Worm (Caenorhabditis elegans) whole organism, midembryonic: ENCODE measurements around the gene F56D6.6.
"Not testable (repeated sequence)": the region's sequence is repeated elsewhere in the genome, so short reads cannot be mapped to it uniquely, and the experiment has no call there.

Experiments
- T22C8.4 ChIP-seq: fragments of 200-800 bp; sonication (Bioruptor generic); IDR thresholded peaks from 2 replicates; pipeline ENCODE4 v1.3.6; 2022; ENCODE audit warnings: missing genetic modification characterization, missing compliant biosample characterization
- cog-1 ChIP-seq: sonication (generic microtip); optimal IDR thresholded peaks from 2 replicates; lab custom pipeline; 2016; ENCODE audit warnings: missing genetic modification characterization, missing compliant biosample characterization
- flt-1 ChIP-seq: fragments of 200-800 bp; sonication (Bioruptor generic); IDR thresholded peaks from 2 replicates; pipeline ENCODE4 v1.3.6; 2022; ENCODE audit warnings: missing genetic modification characterization, missing compliant biosample characterization
- klf-2 ChIP-seq: fragments of 200-800 bp; sonication (Bioruptor generic); conservative IDR thresholded peaks from 2 replicates; pipeline ENCODE4 v1.3.6; 2022; ENCODE audit warnings: missing genetic modification reagents, missing genetic modification characterization, missing compliant biosample characterization
- med-1 ChIP-seq: sonication (generic microtip); optimal IDR thresholded peaks from 2 replicates; lab custom pipeline; 2017; ENCODE audit warnings: missing genetic modification characterization, mild to moderate bottlenecking, missing compliant biosample characterization, antibody characterized with exemption, missing genetic modification reagents; ENCODE audit not compliant: insufficient read depth
- ref-1 ChIP-seq: fragments of 200-800 bp; sonication (Bioruptor generic); conservative IDR thresholded peaks from 2 replicates; pipeline ENCODE4 v1.3.6; 2022; ENCODE audit warnings: missing genetic modification reagents, missing genetic modification characterization, missing compliant biosample characterization
- tab-1 ChIP-seq: fragments of 200-800 bp; sonication (Bioruptor generic); IDR thresholded peaks from 2 replicates; pipeline ENCODE4 v1.3.6; 2022; ENCODE audit warnings: missing genetic modification characterization, missing compliant biosample characterization
- ztf-23 ChIP-seq: fragments of 200-800 bp; sonication (Bioruptor generic); IDR thresholded peaks from 2 replicates; pipeline ENCODE4 v1.3.6; 2022; ENCODE audit warnings: missing genetic modification reagents, missing genetic modification characterization, missing compliant biosample characterization
- ztf-29 ChIP-seq: fragments of 200-800 bp; sonication (Bioruptor generic); IDR thresholded peaks from 2 replicates; pipeline ENCODE4 v1.3.6; 2022; ENCODE audit warnings: missing genetic modification reagents, missing genetic modification characterization, missing compliant biosample characterization

F56D6.6 gene

DNA sequence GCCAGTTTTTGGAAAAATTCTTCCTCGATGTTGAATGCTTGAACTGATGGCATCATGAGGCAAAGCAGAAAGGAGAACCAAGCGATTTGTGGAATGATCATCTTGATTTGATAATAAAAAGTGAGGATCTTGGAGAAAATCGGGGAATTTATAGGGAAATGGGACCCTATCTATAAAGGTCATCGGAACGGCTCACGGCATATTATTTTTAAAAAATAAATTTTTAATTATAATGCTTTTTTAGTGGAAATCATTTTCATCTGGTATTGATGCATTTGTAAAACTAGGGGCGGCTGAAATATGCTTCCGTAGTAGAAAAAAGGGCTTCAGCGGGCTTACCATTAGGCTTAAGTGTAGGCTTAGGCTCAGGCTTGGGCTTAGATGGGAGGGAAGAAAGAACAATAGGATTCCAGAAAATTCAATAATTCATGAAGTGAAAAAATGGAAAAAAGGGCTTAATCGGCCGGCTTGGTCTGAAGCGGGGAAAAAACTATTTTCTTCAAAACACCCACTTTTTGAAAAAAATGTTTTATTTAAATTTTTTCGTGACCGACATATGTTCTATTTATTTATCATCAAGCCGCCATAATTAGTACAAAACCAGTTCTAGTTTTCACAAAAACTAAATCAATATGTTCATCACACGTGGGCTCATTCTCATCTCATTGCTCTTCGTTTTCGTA lies 4.6 kb downstream of the F56D6.6 start, which contains the start of the genes F56D6.22 and F56D6.12:
Gene F56D6.22, minus strand, starts transcription at position 101 of the 683 bp plus-strand sequence.
Gene F56D6.12, plus strand, starts transcription at position 633 of the 683 bp plus-strand sequence.
- TF ChIP-seq cog-1 (tag; lab: Kevin White, UChicago) (no peak), flt-1 (GFP tag; lab: Robert Waterston, UW) (no peak), med-1 (no peak), tab-1 (GFP tag; lab: Robert Waterston, UW) (no peak), ztf-23 (no peak), klf-2 (GFP tag; lab: Robert Waterston, UW) (no peak), ztf-29 (no peak), ref-1 (GFP tag; lab: Robert Waterston, UW) (no peak), T22C8.4 (no peak)

DNA sequence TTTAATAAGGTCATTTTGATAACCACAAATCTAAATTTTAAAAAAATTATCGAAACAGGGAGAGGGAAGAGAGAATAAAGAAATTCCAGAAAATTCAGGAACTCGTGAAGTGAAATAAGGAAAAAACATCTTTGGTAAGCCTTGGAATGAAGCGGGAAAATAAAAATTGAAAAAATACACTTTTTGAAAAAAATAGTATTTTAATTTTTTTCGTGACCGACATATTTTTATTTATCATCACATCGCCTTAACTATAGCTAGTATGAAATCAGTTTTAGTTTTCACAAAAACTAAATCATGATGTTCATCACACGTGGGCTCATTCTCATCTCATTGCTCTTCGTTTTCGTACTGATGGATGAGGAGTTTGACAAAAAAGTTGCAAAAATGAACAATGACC lies 6.1 kb downstream of the F56D6.6 start, which contains the start of gene F56D6.13:
Gene F56D6.13, plus strand, starts transcription at position 301 of the 400 bp plus-strand sequence.
- TF ChIP-seq ref-1 (GFP tag; lab: Robert Waterston, UW) = no peak
- TF ChIP-seq ztf-23 = no peak
- no peak for TF ChIP-seq ztf-29
- TF ChIP-seq T22C8.4 = no peak
- no peak for TF ChIP-seq tab-1 (GFP tag; lab: Robert Waterston, UW)

DNA sequence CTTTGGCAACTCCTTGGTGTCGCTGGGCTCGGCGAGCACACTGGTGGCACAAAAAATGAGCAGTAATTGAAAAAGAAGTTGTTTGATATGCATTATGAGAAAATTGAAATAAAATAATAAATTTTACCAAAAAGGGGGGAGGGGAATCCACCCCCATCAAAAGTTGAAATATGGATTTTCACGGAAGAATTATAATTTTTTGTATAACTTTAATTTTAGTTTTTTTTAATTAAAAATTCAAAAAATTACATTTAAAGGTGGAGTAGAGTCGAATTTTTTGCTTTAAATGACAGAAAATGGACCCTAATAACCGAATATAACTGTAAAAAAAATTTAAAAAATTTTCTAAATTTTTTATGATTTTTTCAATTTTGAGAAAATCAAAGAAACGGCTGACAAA lies 8.8 kb downstream of the F56D6.6 start, which contains the start of gene F56D6.18:
Gene F56D6.18, minus strand, starts transcription at position 101 of the 400 bp plus-strand sequence.
- not testable (repeated sequence) for TF ChIP-seq ztf-23, T22C8.4, med-1

DNA sequence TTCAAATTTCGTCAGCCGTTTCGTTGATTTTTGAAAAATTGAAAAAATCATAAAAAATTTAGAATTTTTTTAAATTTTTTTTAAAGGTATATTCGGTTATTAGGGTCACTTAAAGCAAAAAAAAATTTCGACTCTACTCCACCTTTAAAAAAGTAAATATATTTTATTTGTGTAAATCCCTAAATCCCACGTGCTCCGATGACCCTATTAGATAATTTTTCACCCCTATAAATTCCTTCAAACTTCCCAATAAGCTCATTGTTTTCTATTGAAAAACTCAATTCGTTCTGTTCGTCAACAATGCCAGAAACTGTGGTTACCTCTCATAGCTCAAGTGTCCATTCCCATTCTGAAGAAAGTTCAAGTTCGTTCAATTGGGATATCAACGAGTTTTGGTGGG lies 9.5 kb downstream of the F56D6.6 start, which contains the start of gene F56D6.20:
Gene F56D6.20, plus strand, starts transcription at position 301 of the 400 bp plus-strand sequence.
- TF ChIP-seq ztf-23 (no peak), med-1 (no peak), klf-2 (GFP tag; lab: Robert Waterston, UW) (no peak), ztf-29 (no peak), cog-1 (tag; lab: Kevin White, UChicago) (no peak), flt-1 (GFP tag; lab: Robert Waterston, UW) (no peak), tab-1 (GFP tag; lab: Robert Waterston, UW) (no peak), ref-1 (GFP tag; lab: Robert Waterston, UW) (no peak), T22C8.4 (no peak)

DNA sequence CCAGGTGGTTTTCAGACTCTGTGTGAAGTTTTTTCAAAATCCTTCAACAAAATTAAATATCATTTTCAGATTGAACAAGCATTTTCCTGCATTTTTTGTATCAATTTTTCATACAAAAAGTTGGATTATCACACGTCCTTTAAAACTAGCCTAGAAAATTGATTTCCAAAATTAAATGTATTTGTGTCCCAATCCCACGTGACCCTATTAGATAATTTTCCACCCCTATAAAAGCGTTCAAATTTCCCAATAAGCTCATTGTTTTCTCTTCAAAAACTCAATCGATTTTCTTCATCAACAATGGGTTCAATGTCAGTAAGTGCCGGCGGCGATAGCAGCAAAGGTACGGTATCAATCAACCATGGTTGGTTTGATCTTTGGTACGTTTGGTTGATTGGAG lies 11.4 kb downstream of the F56D6.6 start, which contains the start of gene F56D6.19:
Gene F56D6.19, plus strand, starts transcription at position 301 of the 400 bp plus-strand sequence.
- TF ChIP-seq ztf-29 = no peak
- no peak for TF ChIP-seq flt-1 (GFP tag; lab: Robert Waterston, UW)
- TF ChIP-seq med-1 = no peak
- TF ChIP-seq cog-1 (tag; lab: Kevin White, UChicago) = no peak
- no peak for TF ChIP-seq T22C8.4
- TF ChIP-seq ref-1 (GFP tag; lab: Robert Waterston, UW) = no peak
- TF ChIP-seq klf-2 (GFP tag; lab: Robert Waterston, UW) = no peak
- TF ChIP-seq tab-1 (GFP tag; lab: Robert Waterston, UW) = no peak
- no peak for TF ChIP-seq ztf-23

DNA sequence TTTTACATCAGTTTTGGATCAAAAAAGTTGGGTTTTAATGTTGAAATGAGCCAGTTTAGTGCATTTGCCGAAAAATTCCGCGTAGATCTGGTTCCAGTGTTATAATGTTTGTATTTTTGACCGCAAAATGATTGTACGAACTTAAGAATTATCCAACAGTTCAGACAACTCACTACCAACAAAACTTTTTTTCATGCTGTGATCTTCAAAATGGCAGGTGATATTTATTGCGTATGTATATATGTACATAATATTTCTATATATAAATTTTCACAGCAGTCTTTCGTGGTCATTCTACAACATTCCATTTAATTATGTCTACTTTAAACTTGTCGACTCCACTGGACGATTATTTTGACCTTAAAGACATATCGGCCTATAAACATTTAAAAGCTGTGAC lies 12.2 kb downstream of the F56D6.6 start, which contains the start of gene srz-20:
Gene srz-20, plus strand, starts transcription at position 301 of the 400 bp plus-strand sequence.
- TF ChIP-seq ztf-23 (no peak), ztf-29 (no peak), med-1 (no peak), klf-2 (GFP tag; lab: Robert Waterston, UW) (no peak), cog-1 (tag; lab: Kevin White, UChicago) (no peak), T22C8.4 (no peak), flt-1 (GFP tag; lab: Robert Waterston, UW) (no peak), ref-1 (GFP tag; lab: Robert Waterston, UW) (no peak), tab-1 (GFP tag; lab: Robert Waterston, UW) (no peak)

DNA sequence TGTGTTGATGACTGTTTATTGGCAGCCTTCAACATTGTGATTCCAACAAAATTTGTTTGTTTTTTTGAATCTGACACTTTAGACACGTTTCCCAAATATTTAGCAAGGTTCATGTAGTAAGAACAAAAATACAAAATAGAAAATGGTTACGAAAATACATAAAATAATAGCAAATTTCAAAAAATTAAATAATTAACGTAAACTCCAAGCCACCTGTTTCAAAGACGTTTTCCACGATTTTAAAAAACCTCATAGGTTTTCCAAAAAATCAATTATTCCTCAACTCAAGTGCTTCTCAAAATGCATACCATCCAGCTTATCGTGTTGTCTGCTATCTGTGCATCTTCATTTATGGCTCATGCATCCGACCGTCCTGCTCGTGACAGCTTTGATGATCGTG lies 14.3 kb downstream of the F56D6.6 start, which contains the start of gene F56D6.14:
Gene F56D6.14, plus strand, starts transcription at position 301 of the 400 bp plus-strand sequence.
- TF ChIP-seq ztf-23 = no peak
- no peak for TF ChIP-seq T22C8.4
- TF ChIP-seq med-1 = no peak
- TF ChIP-seq ztf-29 = no peak
- no peak for TF ChIP-seq ref-1 (GFP tag; lab: Robert Waterston, UW)
- TF ChIP-seq flt-1 (GFP tag; lab: Robert Waterston, UW) = no peak
- TF ChIP-seq cog-1 (tag; lab: Kevin White, UChicago) = no peak

DNA sequence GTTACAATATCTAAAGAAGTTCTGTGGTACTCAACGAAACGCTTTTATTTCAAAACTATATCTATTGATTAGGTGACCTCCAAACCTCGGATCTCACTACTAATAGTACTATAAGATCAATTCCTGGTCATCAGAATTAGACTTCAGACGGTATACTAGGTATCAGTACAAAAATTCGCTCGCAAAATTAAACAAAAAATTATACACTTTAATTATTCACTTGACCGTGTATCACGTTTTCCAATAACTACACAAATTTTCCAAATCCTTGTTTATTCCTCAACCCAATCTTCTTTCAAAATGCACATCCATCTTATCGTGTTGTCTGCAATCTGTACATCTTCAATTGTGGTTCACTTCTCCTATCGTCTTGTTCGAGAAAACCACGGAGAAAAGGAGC lies 15.1 kb downstream of the F56D6.6 start, which contains the start of gene F56D6.23:
Gene F56D6.23, plus strand, starts transcription at position 301 of the 400 bp plus-strand sequence.
- TF ChIP-seq klf-2 (GFP tag; lab: Robert Waterston, UW) (no peak), ref-1 (GFP tag; lab: Robert Waterston, UW) (no peak), T22C8.4 (no peak), flt-1 (GFP tag; lab: Robert Waterston, UW) (no peak), med-1 (no peak), ztf-29 (no peak), cog-1 (tag; lab: Kevin White, UChicago) (no peak)

DNA sequence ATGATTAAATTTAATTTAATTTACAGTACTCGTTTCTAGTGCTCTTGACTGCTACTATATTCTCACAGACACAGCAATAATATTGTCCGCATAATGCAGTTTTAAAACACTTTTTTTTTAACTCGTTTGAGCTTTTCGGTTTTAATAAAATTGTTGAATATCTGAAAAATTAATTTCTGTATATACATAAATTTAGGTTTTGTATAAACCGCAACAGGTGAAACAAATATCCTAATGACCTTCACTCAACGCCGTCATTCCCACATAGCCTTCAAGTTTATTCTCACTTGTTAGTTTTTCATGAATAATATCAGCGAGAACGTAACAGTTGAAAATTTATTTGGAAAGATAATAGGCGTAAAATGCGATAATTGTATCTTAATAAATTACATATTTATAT lies 16.5 kb downstream of the F56D6.6 start, which contains the start of gene srz-19:
Gene srz-19, plus strand, starts transcription at position 301 of the 400 bp plus-strand sequence.
- TF ChIP-seq flt-1 (GFP tag; lab: Robert Waterston, UW) = no peak
- TF ChIP-seq ztf-23 = no peak
- no peak for TF ChIP-seq med-1
- no peak for TF ChIP-seq klf-2 (GFP tag; lab: Robert Waterston, UW)
- no peak for TF ChIP-seq tab-1 (GFP tag; lab: Robert Waterston, UW)
- TF ChIP-seq T22C8.4 = no peak
- TF ChIP-seq cog-1 (tag; lab: Kevin White, UChicago) = no peak
- no peak for TF ChIP-seq ref-1 (GFP tag; lab: Robert Waterston, UW)

DNA sequence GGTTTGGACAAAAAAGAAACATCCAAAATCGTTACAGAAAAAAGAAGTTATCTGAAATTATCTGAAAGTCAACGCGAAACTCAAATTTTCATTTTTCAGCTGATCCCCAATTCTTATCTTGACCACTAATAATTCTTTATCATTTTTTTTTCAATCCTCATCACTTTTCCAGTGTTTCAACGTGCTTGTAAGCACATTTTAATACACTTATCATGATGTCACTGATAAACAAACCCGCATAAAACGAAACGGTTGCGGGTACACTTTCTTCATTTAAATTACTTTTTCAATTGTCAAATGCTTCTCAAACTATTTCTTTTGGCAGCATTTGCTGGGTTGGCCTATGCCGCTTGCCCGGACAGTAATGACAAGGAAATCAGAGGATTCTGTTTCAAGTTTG lies 18.8 kb downstream of the F56D6.6 start, which contains the start of gene clec-67:
Gene clec-67, plus strand, starts transcription at position 268 of the 400 bp plus-strand sequence.
- TF ChIP-seq ztf-29 (no peak), cog-1 (tag; lab: Kevin White, UChicago) (no peak), med-1 (no peak), T22C8.4 (no peak), klf-2 (GFP tag; lab: Robert Waterston, UW) (no peak), ztf-23 (no peak), ref-1 (GFP tag; lab: Robert Waterston, UW) (no peak), tab-1 (GFP tag; lab: Robert Waterston, UW) (no peak), flt-1 (GFP tag; lab: Robert Waterston, UW) (no peak)
